Fruit fly (Drosophila melanogaster) whole organism, embryonic: Measurements from ENCODE around the gene Ccp84Ac.

Experiments
- Asciz ChIP-seq: fragments of 200-800 bp; sonication (Bioruptor generic); optimal IDR thresholded peaks from 2 replicates; lab custom pipeline; 2017; ENCODE audit warnings: missing biosample characterization, mild to moderate bottlenecking, missing genetic modification characterization, missing genetic modification reagents
- CG10959 ChIP-seq: fragments of 200-800 bp; sonication (Bioruptor generic); IDR thresholded peaks from 2 replicates; pipeline ENCODE4 v1.3.6; 2022; ENCODE audit warnings: missing biosample characterization, missing genetic modification characterization
- CG11695 ChIP-seq: fragments of 200-800 bp; sonication (Bioruptor generic); IDR thresholded peaks from 3 replicates; pipeline ENCODE4 v1.3.6; 2022; ENCODE audit warnings: missing biosample characterization, missing genetic modification characterization
- CG12236 ChIP-seq: fragments of 200-800 bp; sonication (Bioruptor generic); optimal IDR thresholded peaks from 2 replicates; lab custom pipeline; 2016; ENCODE audit warnings: missing biosample characterization, missing genetic modification characterization
- CG12299 ChIP-seq: fragments of 200-800 bp; sonication (Bioruptor generic); optimal IDR thresholded peaks from 2 replicates; lab custom pipeline; 2018; ENCODE audit warnings: missing biosample characterization, mild to moderate bottlenecking, missing genetic modification characterization
- CG12744 ChIP-seq: fragments of 200-800 bp; sonication (Bioruptor generic); optimal IDR thresholded peaks from 2 replicates; lab custom pipeline; 2016; ENCODE audit warnings: missing biosample characterization, missing genetic modification characterization
- CG14050 ChIP-seq: fragments of 200-800 bp; sonication (Bioruptor generic); IDR thresholded peaks from 3 replicates; pipeline ENCODE4 v1.3.6; 2022; ENCODE audit warnings: missing biosample characterization, missing genetic modification characterization
- CG14667 ChIP-seq: fragments of 200-800 bp; sonication (Bioruptor generic); IDR thresholded peaks from 2 replicates; pipeline ENCODE4 v1.3.6; 2022; ENCODE audit warnings: missing biosample characterization, missing genetic modification characterization
- CG14965 ChIP-seq: fragments of 200-800 bp; sonication (Bioruptor generic); optimal IDR thresholded peaks from 2 replicates; lab custom pipeline; 2016; ENCODE audit warnings: missing biosample characterization, missing genetic modification characterization, borderline replicate concordance
- CG16815 ChIP-seq: fragments of 200-800 bp; sonication (Bioruptor generic); optimal IDR thresholded peaks from 3 replicates; lab custom pipeline; 2017; ENCODE audit warnings: missing biosample characterization, mild to moderate bottlenecking, missing genetic modification characterization
- CG17186 ChIP-seq: fragments of 200-800 bp; sonication (Bioruptor generic); optimal IDR thresholded peaks from 3 replicates; lab custom pipeline; 2017; ENCODE audit warnings: missing biosample characterization, missing genetic modification reagents, missing genetic modification characterization
- CG17568 ChIP-seq: fragments of 200-800 bp; sonication (Bioruptor generic); optimal IDR thresholded peaks from 2 replicates; lab custom pipeline; 2018; ENCODE audit warnings: missing biosample characterization, mild to moderate bottlenecking, missing genetic modification characterization, moderate library complexity
- CG18011 ChIP-seq: fragments of 200-800 bp; sonication (Bioruptor generic); optimal IDR thresholded peaks from 2 replicates; lab custom pipeline; 2017; ENCODE audit warnings: missing biosample characterization, missing genetic modification characterization, mild to moderate bottlenecking, moderate library complexity, missing genotype
- CG30020 ChIP-seq: fragments of 200-800 bp; optimal IDR thresholded peaks from 2 replicates; lab custom pipeline; 2019; ENCODE audit warnings: missing biosample characterization, mild to moderate bottlenecking, missing genetic modification characterization, moderate library complexity
- CG31388 ChIP-seq: fragments of 200-800 bp; sonication (Bioruptor generic); optimal IDR thresholded peaks from 2 replicates; lab custom pipeline; 2016; ENCODE audit warnings: missing biosample characterization, missing genetic modification characterization
- CG3847 ChIP-seq: fragments of 200-800 bp; sonication (Bioruptor generic); IDR thresholded peaks from 2 replicates; pipeline ENCODE4 v1.3.6; 2022; ENCODE audit warnings: missing biosample characterization, missing genetic modification characterization
- CG4328 ChIP-seq: fragments of 200-800 bp; sonication (Bioruptor generic); optimal IDR thresholded peaks from 3 replicates; lab custom pipeline; 2017; ENCODE audit warnings: missing biosample characterization, missing genetic modification reagents, missing genetic modification characterization
- CG4360 ChIP-seq: fragments of 200-800 bp; sonication (Bioruptor generic); IDR thresholded peaks from 2 replicates; pipeline ENCODE4 v1.3.6; 2022; ENCODE audit warnings: missing biosample characterization, missing genetic modification characterization
- CG43689 ChIP-seq: fragments of 200-800 bp; sonication (Bioruptor generic); IDR thresholded peaks from 2 replicates; pipeline ENCODE4 v1.3.6; 2022; ENCODE audit warnings: missing biosample characterization, missing genetic modification characterization
- CG4854 ChIP-seq: fragments of 200-800 bp; sonication (Bioruptor generic); optimal IDR thresholded peaks from 2 replicates; lab custom pipeline; 2016; ENCODE audit warnings: missing biosample characterization, missing genetic modification characterization, inconsistent platforms
- CG8089 ChIP-seq: fragments of 200-800 bp; sonication (Bioruptor generic); optimal IDR thresholded peaks from 3 replicates; lab custom pipeline; 2016; ENCODE audit warnings: missing biosample characterization, missing genetic modification characterization
- CG8290 ChIP-seq, 3 experiments: fragments of 200-800 bp; sonication (Bioruptor generic); optimal IDR thresholded peaks; 2 replicates each; lab custom pipeline; 2016 to 2019; ENCODE audit warnings: missing biosample characterization in 3 of 3, missing genetic modification characterization in 3 of 3, mild to moderate bottlenecking in 2 of 3, moderate library complexity in 1 of 3
- CG8388 ChIP-seq: fragments of 200-800 bp; sonication (Bioruptor generic); optimal IDR thresholded peaks from 2 replicates; lab custom pipeline; 2019; ENCODE audit warnings: missing biosample characterization, mild to moderate bottlenecking, missing genetic modification characterization, moderate library complexity
- CG9609 ChIP-seq: fragments of 200-800 bp; sonication (Bioruptor generic); optimal IDR thresholded peaks from 3 replicates; lab custom pipeline; 2016; ENCODE audit warnings: missing biosample characterization, missing genetic modification characterization
- CG9727 ChIP-seq: fragments of 200-800 bp; sonication (Bioruptor generic); optimal IDR thresholded peaks from 3 replicates; lab custom pipeline; 2017; ENCODE audit warnings: missing biosample characterization, mild to moderate bottlenecking, missing genetic modification characterization
- CG9817 ChIP-seq: fragments of 200-800 bp; sonication (Bioruptor generic); optimal IDR thresholded peaks from 2 replicates; lab custom pipeline; 2018; ENCODE audit warnings: missing biosample characterization, mild to moderate bottlenecking, missing genetic modification characterization, moderate library complexity
- CTCF ChIP-seq: fragments of 200-800 bp; sonication (Bioruptor generic); optimal IDR thresholded peaks from 2 replicates; lab custom pipeline; 2017; ENCODE audit warnings: missing biosample characterization, mild to moderate bottlenecking, missing genetic modification characterization, moderate library complexity
- CoRest ChIP-seq: fragments of 200-800 bp; sonication (Bioruptor generic); optimal IDR thresholded peaks from 3 replicates; lab custom pipeline; 2018; ENCODE audit warnings: missing biosample characterization, mild to moderate bottlenecking, missing genetic modification characterization, moderate library complexity
- Dll ChIP-seq: fragments of 200-800 bp; sonication (Bioruptor generic); IDR thresholded peaks from 4 replicates; pipeline ENCODE4 v1.3.6; 2022; ENCODE audit warnings: missing biosample characterization, missing genetic modification characterization; ENCODE audit not compliant: partially characterized antibody
- Dp ChIP-seq: fragments of 200-800 bp; sonication (Bioruptor generic); optimal IDR thresholded peaks from 2 replicates; lab custom pipeline; 2018; ENCODE audit warnings: missing biosample characterization, mild to moderate bottlenecking, missing genetic modification characterization, moderate library complexity
- Drgx ChIP-seq: fragments of 200-800 bp; sonication (Bioruptor generic); IDR thresholded peaks from 2 replicates; pipeline ENCODE4 v1.3.6; 2022; ENCODE audit warnings: missing biosample characterization, missing genetic modification characterization
- ERR ChIP-seq: fragments of 200-800 bp; sonication (Bioruptor generic); optimal IDR thresholded peaks from 2 replicates; lab custom pipeline; 2016; ENCODE audit warnings: missing biosample characterization, missing genetic modification characterization
- Elba2 ChIP-seq: fragments of 200-800 bp; sonication (Bioruptor generic); optimal IDR thresholded peaks from 3 replicates; lab custom pipeline; 2016; ENCODE audit warnings: missing biosample characterization, missing genetic modification characterization
- Ets65A ChIP-seq: fragments of 200-800 bp; sonication (Bioruptor generic); peaks from one replicate; lab custom pipeline; 2016; ENCODE audit warnings: missing biosample characterization, missing genetic modification characterization
- Fer2 ChIP-seq: fragments of 200-800 bp; sonication (Bioruptor generic); optimal IDR thresholded peaks from 2 replicates; lab custom pipeline; 2018; ENCODE audit warnings: missing biosample characterization, mild to moderate bottlenecking, missing genetic modification characterization, moderate library complexity
- HHEX ChIP-seq: fragments of 200-800 bp; sonication (Bioruptor generic); optimal IDR thresholded peaks from 3 replicates; lab custom pipeline; 2017; ENCODE audit warnings: missing biosample characterization, mild to moderate bottlenecking, missing genetic modification characterization, missing genetic modification reagents
- Hand ChIP-seq: fragments of 200-800 bp; sonication (Bioruptor generic); optimal IDR thresholded peaks from 2 replicates; lab custom pipeline; 2017; ENCODE audit warnings: mild to moderate bottlenecking, missing biosample characterization, missing genetic modification reagents, missing genetic modification characterization
- Mad ChIP-seq: fragments of 200-800 bp; sonication (Bioruptor generic); optimal IDR thresholded peaks from 2 replicates; lab custom pipeline; 2016; ENCODE audit warnings: missing biosample characterization, missing genetic modification characterization
- Meics ChIP-seq: fragments of 200-800 bp; sonication (Bioruptor generic); optimal IDR thresholded peaks from 2 replicates; lab custom pipeline; 2017; ENCODE audit warnings: missing biosample characterization, mild to moderate bottlenecking, missing genetic modification characterization
- Opbp ChIP-seq: fragments of 200-800 bp; sonication (Bioruptor generic); IDR thresholded peaks from 3 replicates; pipeline ENCODE4 v1.3.6; 2022; ENCODE audit warnings: missing biosample characterization, missing genetic modification characterization; ENCODE audit not compliant: partially characterized antibody
- Spps ChIP-seq: fragments of 200-800 bp; sonication (Bioruptor generic); optimal IDR thresholded peaks from 2 replicates; lab custom pipeline; 2018; ENCODE audit warnings: missing biosample characterization, mild to moderate bottlenecking, missing genetic modification characterization
- ab ChIP-seq: fragments of 200-800 bp; sonication (Bioruptor generic); optimal IDR thresholded peaks from 2 replicates; lab custom pipeline; 2016; ENCODE audit warnings: missing biosample characterization, missing genetic modification characterization
- az2 ChIP-seq: fragments of 200-800 bp; sonication (Bioruptor generic); optimal IDR thresholded peaks from 3 replicates; lab custom pipeline; 2016; ENCODE audit warnings: missing biosample characterization, missing genetic modification characterization
- disco-r ChIP-seq: fragments of 200-800 bp; sonication (Bioruptor generic); optimal IDR thresholded peaks from 2 replicates; lab custom pipeline; 2016; ENCODE audit warnings: missing biosample characterization, missing genetic modification characterization
- kay ChIP-seq: fragments of 200-800 bp; sonication (Bioruptor generic); optimal IDR thresholded peaks from 2 replicates; lab custom pipeline; 2016; ENCODE audit warnings: missing biosample characterization, missing genetic modification characterization
- ken ChIP-seq: fragments of 200-800 bp; sonication (Bioruptor generic); IDR thresholded peaks from 3 replicates; pipeline ENCODE4 v1.3.6; 2022; ENCODE audit warnings: missing biosample characterization, missing genetic modification characterization
- knrl ChIP-seq: fragments of 200-800 bp; sonication (Bioruptor generic); IDR thresholded peaks from 3 replicates; pipeline ENCODE4 v1.3.6; 2022; ENCODE audit warnings: missing biosample characterization, missing genetic modification characterization; ENCODE audit not compliant: partially characterized antibody
- lab ChIP-seq: fragments of 200-800 bp; sonication (Bioruptor generic); optimal IDR thresholded peaks from 3 replicates; lab custom pipeline; 2017; ENCODE audit warnings: missing biosample characterization, missing genetic modification characterization, mild to moderate bottlenecking, moderate library complexity, missing genetic modification reagents
- otp ChIP-seq: fragments of 200-800 bp; sonication (Bioruptor generic); IDR thresholded peaks from 3 replicates; pipeline ENCODE4, ENCODE4 v1.3.6; 2022; ENCODE audit warnings: missing biosample characterization, missing genetic modification characterization
- p53 ChIP-seq: fragments of 200-800 bp; sonication (Bioruptor generic); optimal IDR thresholded peaks from 2 replicates; lab custom pipeline; 2016; ENCODE audit warnings: missing biosample characterization, missing genetic modification characterization
- ttk ChIP-seq: fragments of 200-800 bp; sonication (Bioruptor generic); IDR thresholded peaks from 2 replicates; pipeline ENCODE4 v2.1.2; 2022; ENCODE audit warnings: missing biosample characterization, missing genetic modification characterization

Ccp84Ac gene

DNA sequence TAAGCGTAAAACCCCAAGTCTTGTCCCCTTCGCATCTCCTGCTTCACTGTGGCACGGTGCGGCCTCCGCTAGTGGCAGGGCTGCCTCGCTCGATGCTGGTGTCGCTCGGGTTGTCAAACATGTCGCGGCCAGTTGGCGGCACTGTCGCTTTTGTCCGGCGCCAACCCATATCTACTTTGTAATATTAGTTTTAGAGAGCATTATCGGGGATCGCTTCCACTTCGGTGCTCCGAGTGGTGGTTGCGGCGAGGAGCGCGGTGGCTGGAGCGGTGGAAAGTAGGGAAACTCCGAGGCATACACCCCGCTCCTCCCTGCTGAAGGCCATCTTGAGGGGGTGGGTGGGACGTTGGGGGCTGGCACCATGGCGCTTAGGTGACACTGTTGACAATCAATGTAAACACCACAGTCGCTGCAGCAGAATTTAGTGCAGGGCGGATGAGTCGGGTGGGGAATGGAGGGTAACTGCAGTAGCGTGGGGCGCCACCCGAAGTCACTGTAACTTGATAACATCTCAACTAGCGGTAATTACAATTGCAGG, 30.9 kb downstream of the Ccp84Ac start (continued):
- TF ChIP-seq ttk (GFP tag; lab: Robert Waterston, UW) (0 out of 2 replicates have a peak, but pooled peaks have one; percentile 4), CoRest (no peak), Asciz (peak; percentile 22), lab (GFP tag; lab: Kevin White, UChicago) (peak; percentile 68), knrl (no peak), CG43689 (GFP tag; lab: Robert Waterston, UW) (no peak), p53 (GFP tag; lab: Kevin White, UChicago) (no peak), Opbp (GFP tag; lab: Robert Waterston, UW) (no peak), CG9817 (tag; lab: Kevin White, UChicago) (no peak), CG30020 (tag; lab: Kevin White, UChicago) (no peak), otp (GFP tag; lab: Robert Waterston, UW) (peak; percentile 76; the same call in 2 of the 3 replicates), CG8089 (no peak), Hand (GFP tag; lab: Kevin White, UChicago) (no peak), CG14667 (GFP tag; lab: Robert Waterston, UW) (no peak), az2 (GFP tag; lab: Kevin White, UChicago) (no peak), disco-r (GFP tag; lab: Kevin White, UChicago) (no peak), CG9609 (GFP tag; lab: Kevin White, UChicago) (no peak), CG3847 (GFP tag; lab: Robert Waterston, UW) (no peak), Drgx (GFP tag; lab: Robert Waterston, UW) (no peak), CG12299 (tag; lab: Kevin White, UChicago) (no peak), CG8388 (no peak), CG31388 (GFP tag; lab: Kevin White, UChicago) (no peak), CG9727 (peak; percentile 62), Dp (GFP tag; lab: Kevin White, UChicago) (no peak), CTCF (GFP tag; lab: Kevin White, UChicago) (peak; percentile 11), CG18011 (GFP tag; lab: Kevin White, UChicago) (no peak), ERR (GFP tag; lab: Kevin White, UChicago) (no peak), Ets65A (GFP tag; lab: Kevin White, UChicago) (peak; percentile 42), CG14965 (GFP tag; lab: Kevin White, UChicago) (no peak), CG4854 (GFP tag; lab: Kevin White, UChicago) (no peak), ken (GFP tag; lab: Robert Waterston, UW) (no peak), CG4328 (GFP tag; lab: Kevin White, UChicago) (peak; percentile 6), CG4360 (GFP tag; lab: Robert Waterston, UW) (no peak), ab (GFP tag; lab: Kevin White, UChicago) (no peak), CG10959 (GFP tag; lab: Robert Waterston, UW) (peak; percentile 8; the same call in 1 of the 2 replicates), Fer2 (no peak), Meics (GFP tag; lab: Kevin White, UChicago) (no peak), HHEX (GFP tag; lab: Kevin White, UChicago) (no peak), CG8290 (GFP tag; optimal IDR thresholded peaks at IDR 0.05; lab: Kevin White, UChicago) (no peak), CG8290 (tag; optimal IDR thresholded peaks at IDR 0.05; lab: Kevin White, UChicago) (peak in 1 of 2 experiments; percentile 56), CG14050 (GFP tag; lab: Robert Waterston, UW) (no peak), CG16815 (GFP tag; lab: Kevin White, UChicago) (no peak), CG17186 (GFP tag; lab: Kevin White, UChicago) (peak; percentile 45), CG11695 (GFP tag; lab: Robert Waterston, UW) (no peak), Elba2 (GFP tag; lab: Kevin White, UChicago) (no peak), kay (GFP tag; lab: Kevin White, UChicago) (no peak), CG12744 (GFP tag; lab: Kevin White, UChicago) (no peak), Mad (no peak), CG12236 (GFP tag; lab: Kevin White, UChicago) (no peak), Spps (tag; lab: Kevin White, UChicago) (no peak), CG17568 (GFP tag; lab: Kevin White, UChicago) (no peak), Dll (GFP tag; lab: Robert Waterston, UW) (no peak)
